Worm (Caenorhabditis elegans) whole organism, L3 larva: ENCODE measurements around the gene ppat-1.

Experiments
- ceh-16 ChIP-seq: sonication (generic microtip); optimal IDR thresholded peaks from 2 replicates; lab custom pipeline; 2017; ENCODE audit warnings: missing biosample characterization, missing genetic modification characterization
- ceh-28 ChIP-seq: fragments of 150-350 bp; optimal IDR thresholded peaks from 2 replicates; lab custom pipeline; 2014; ENCODE audit warnings: missing biosample characterization, missing genetic modification reagents, missing genetic modification characterization
- ceh-9 ChIP-seq: sonication (generic microtip); optimal IDR thresholded peaks from 2 replicates; lab custom pipeline; 2018; ENCODE audit warnings: missing biosample characterization, missing genetic modification characterization
- daf-12 ChIP-seq: fragments of 150-350 bp; optimal IDR thresholded peaks from 2 replicates; lab custom pipeline; 2014; ENCODE audit warnings: missing biosample characterization, missing genetic modification reagents, missing genetic modification characterization
- egl-27 ChIP-seq: sonication (generic microtip); optimal IDR thresholded peaks from 4 replicates; lab custom pipeline; 2017; ENCODE audit warnings: missing biosample characterization, missing genetic modification reagents, missing genetic modification characterization
- elt-1 ChIP-seq: fragments of 150-350 bp; optimal IDR thresholded peaks from 2 replicates; lab custom pipeline; 2014; ENCODE audit warnings: missing biosample characterization, missing genetic modification characterization
- elt-2 ChIP-seq: sonication (generic microtip); optimal IDR thresholded peaks from 2 replicates; lab custom pipeline; 2016; ENCODE audit warnings: missing genetic modification reagents, mild to moderate bottlenecking, missing genetic modification characterization, missing compliant biosample characterization
- eor-1 ChIP-seq, 2 experiments: fragments of 150-350 bp; optimal IDR thresholded peaks; 2 replicates each; lab custom pipeline; 2014 to 2018; ENCODE audit warnings: missing biosample characterization in 2 of 2, missing genetic modification characterization in 2 of 2
- fkh-2 ChIP-seq: fragments of 150-350 bp; optimal IDR thresholded peaks from 2 replicates; lab custom pipeline; 2014; ENCODE audit warnings: missing biosample characterization, missing genetic modification reagents, missing genetic modification characterization
- fos-1 ChIP-seq: fragments of 150-350 bp; optimal IDR thresholded peaks from 2 replicates; lab custom pipeline; 2014; ENCODE audit warnings: missing biosample characterization, missing genetic modification characterization
- lin-15B ChIP-seq: fragments of 150-350 bp; optimal IDR thresholded peaks from 2 replicates; lab custom pipeline; 2014; ENCODE audit warnings: missing biosample characterization, missing genetic modification characterization
- lin-39 ChIP-seq: fragments of 150-350 bp; optimal IDR thresholded peaks from 2 replicates; lab custom pipeline; 2018; ENCODE audit warnings: missing biosample characterization, missing genetic modification reagents, missing genetic modification characterization
- nfya-1 ChIP-seq: sonication (generic microtip); optimal IDR thresholded peaks from 2 replicates; lab custom pipeline; 2017; ENCODE audit warnings: missing genetic modification characterization, mild to moderate bottlenecking, missing compliant biosample characterization, antibody characterized with exemption, moderate library complexity; ENCODE audit not compliant: insufficient read depth
- nhr-23 ChIP-seq: fragments of 150-350 bp; optimal IDR thresholded peaks from 2 replicates; lab custom pipeline; 2014; ENCODE audit warnings: missing biosample characterization, missing genetic modification reagents, missing genetic modification characterization
- nhr-28 ChIP-seq: fragments of 150-350 bp; optimal IDR thresholded peaks from 2 replicates; lab custom pipeline; 2014; ENCODE audit warnings: missing biosample characterization, missing genetic modification characterization
- nhr-67 ChIP-seq: fragments of 150-350 bp; optimal IDR thresholded peaks from 2 replicates; lab custom pipeline; 2014; ENCODE audit warnings: missing biosample characterization, missing genetic modification characterization
- pha-4 ChIP-seq: fragments of 150-350 bp; optimal IDR thresholded peaks from 2 replicates; lab custom pipeline; 2014; ENCODE audit warnings: missing biosample characterization, missing genetic modification reagents, missing genetic modification characterization
- pqm-1 ChIP-seq: fragments of 150-350 bp; optimal IDR thresholded peaks from 2 replicates; lab custom pipeline; 2017; ENCODE audit warnings: missing biosample characterization, missing genetic modification characterization, inconsistent platforms
- sea-2 ChIP-seq: fragments of 150-350 bp; sonication (generic microtip); optimal IDR thresholded peaks from 4 replicates; lab custom pipeline; 2014; ENCODE audit warnings: missing biosample characterization, missing genetic modification reagents, missing genetic modification characterization
- unc-39 ChIP-seq: sonication (generic microtip); optimal IDR thresholded peaks from 4 replicates; lab custom pipeline; 2017; ENCODE audit warnings: missing biosample characterization, missing genetic modification characterization
- unc-62 ChIP-seq: fragments of 150-350 bp; sonication (generic microtip); optimal IDR thresholded peaks from 4 replicates; lab custom pipeline; 2014; ENCODE audit warnings: missing biosample characterization, missing genetic modification reagents, missing genetic modification characterization
- zag-1 ChIP-seq: fragments of 150-350 bp; optimal IDR thresholded peaks from 2 replicates; lab custom pipeline; 2014; ENCODE audit warnings: missing biosample characterization, missing genetic modification characterization
- ztf-4 ChIP-seq: fragments of 150-350 bp; optimal IDR thresholded peaks from 2 replicates; lab custom pipeline; 2014; ENCODE audit warnings: missing biosample characterization, missing genetic modification characterization

The ppat-1 gene

ce11 chrIII:4739975-4740374 is 50.9 kb downstream of the ppat-1 start, which contains the start of gene ras-2:
Gene ras-2 (minus strand): TSS chrIII:4740075.
- TF ChIP-seq unc-39 (tag; lab: Kevin White, UChicago) (no peak), daf-12 (tag; lab: Kevin White, UChicago) (no peak), pha-4 (no peak), unc-62 (GFP tag; lab: Kevin White, UChicago) (no peak), ztf-4 (tag; lab: Kevin White, UChicago) (no peak), egl-27 (tag; lab: Kevin White, UChicago) (no peak), fkh-2 (tag; lab: Kevin White, UChicago) (no peak), fos-1 (tag; lab: Kevin White, UChicago) (no peak), nhr-67 (tag; lab: Kevin White, UChicago) (no peak), ceh-9 (tag; lab: Kevin White, UChicago) (no peak), pqm-1 (no peak), ceh-16 (tag; lab: Kevin White, UChicago) (no peak), zag-1 (tag; lab: Kevin White, UChicago) (no peak), lin-15B (tag; lab: Kevin White, UChicago) (no peak), sea-2 (GFP tag; lab: Kevin White, UChicago) (no peak), nhr-28 (tag; lab: Kevin White, UChicago) (no peak), nfya-1 (no peak), elt-1 (tag; lab: Kevin White, UChicago) (no peak), elt-2 (tag; lab: Kevin White, UChicago) (no peak)

ce11 chrIII:4740820-4741219 is 51.7 kb downstream of the ppat-1 start:
- TF ChIP-seq elt-2 (tag; lab: Kevin White, UChicago) (peak; percentile 31), sea-2 (GFP tag; lab: Kevin White, UChicago) (no peak), nhr-23 (tag; lab: Kevin White, UChicago) (peak; percentile 63), nfya-1 (peak; percentile 48), lin-39 (peak; percentile 8), eor-1 (tag; optimal IDR thresholded peaks at IDR 0.05; lab: Kevin White, UChicago) (no peak), ceh-28 (peak; percentile 45)
